Worm (Caenorhabditis elegans): Measurements from ENCODE around the gene C05C8.7.

Gene C05C8.7

DNA sequence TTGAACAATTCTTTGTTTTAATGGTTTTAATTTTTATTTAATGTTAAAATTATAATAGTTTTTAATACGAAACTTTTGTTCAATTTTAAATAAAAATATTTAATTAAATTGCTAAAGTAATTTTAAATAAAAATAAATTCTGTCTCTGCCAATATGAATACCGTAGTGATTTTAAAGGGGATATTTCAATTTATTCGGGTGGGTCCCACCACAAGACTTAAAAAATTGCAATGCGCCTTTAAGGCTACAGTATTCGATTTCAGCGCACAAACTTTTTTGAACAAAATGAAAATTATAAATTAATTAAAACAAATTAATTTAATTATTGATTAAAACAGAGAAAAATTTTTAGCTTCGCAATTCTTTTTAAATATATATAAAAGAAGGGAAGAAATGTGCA is 47.8 kb downstream of the C05C8.7 start (continued):
- TF ChIP-seq F52B5.7 (tag; optimal IDR thresholded peaks at IDR 0.05) (no peak), madf-6 (GFP tag; IDR thresholded peaks at IDR 0.05) (peak; percentile 93), Y79H2A.3 (GFP tag; conservative IDR thresholded peaks at IDR 0.05) (no peak), nfya-2 (GFP tag; IDR thresholded peaks at IDR 0.05) (no peak), cebp-2 (GFP tag; IDR thresholded peaks at IDR 0.05) (no peak), T07F8.4 (tag; optimal IDR thresholded peaks at IDR 0.05) (no peak), lsl-1 (GFP tag; optimal IDR thresholded peaks at IDR 0.05) (peak; percentile 97), die-1 (tag; optimal IDR thresholded peaks at IDR 0.05) (no peak), Y56A3A.18 (GFP tag; IDR thresholded peaks at IDR 0.05) (no peak), dpff-1 (tag; optimal IDR thresholded peaks at IDR 0.05) (no peak), ceh-91 (GFP tag; IDR thresholded peaks at IDR 0.05) (peak; percentile 51), ets-4 (GFP tag; optimal IDR thresholded peaks at IDR 0.05) (no peak), lin-54 (GFP tag; optimal IDR thresholded peaks at IDR 0.05) (peak; percentile 54), ceh-27 (GFP tag; optimal IDR thresholded peaks at IDR 0.05) (no peak), F33H1.4 (GFP tag; IDR thresholded peaks at IDR 0.05) (peak; percentile 93), akir-1 (GFP tag; optimal IDR thresholded peaks at IDR 0.05) (no peak), let-526 (GFP tag; IDR thresholded peaks at IDR 0.05) (no peak), cebp-1 (GFP tag; IDR thresholded peaks at IDR 0.05) (no peak), cebp-1 (tag; optimal IDR thresholded peaks at IDR 0.05) (no peak), hlh-12 (tag; optimal IDR thresholded peaks at IDR 0.05) (no peak), mel-28 (tag; optimal IDR thresholded peaks at IDR 0.05; ENCODE audit: borderline replicate concordance) (no peak), B0261.1 (tag; optimal IDR thresholded peaks at IDR 0.05) (no peak), madf-3 (GFP tag; IDR thresholded peaks at IDR 0.05) (peak; percentile 90), ztf-22 (GFP tag; optimal IDR thresholded peaks at IDR 0.05) (no peak), efl-1 (GFP tag; optimal IDR thresholded peaks at IDR 0.05) (peak; percentile 7), F37B4.10 (GFP tag; IDR thresholded peaks at IDR 0.05) (no peak), lin-40 (tag; optimal IDR thresholded peaks at IDR 0.05) (no peak), bed-1 (GFP tag; IDR thresholded peaks at IDR 0.05) (no peak), hsf-1 (GFP tag; IDR thresholded peaks at IDR 0.05) (0 out of 2 replicates have a peak, but pooled peaks have one; percentile 14), attf-6 (GFP tag; IDR thresholded peaks at IDR 0.05) (no peak), rpc-1 (optimal IDR thresholded peaks at IDR 0.05) (no peak), rpc-1 (tag; optimal IDR thresholded peaks at IDR 0.05) (no peak), F49E8.2 (tag; optimal IDR thresholded peaks at IDR 0.05; ENCODE audit: insufficient read depth) (no peak), dpl-1 (GFP tag; optimal IDR thresholded peaks at IDR 0.05) (no peak), xnd-1 (tag; optimal IDR thresholded peaks at IDR 0.05) (peak; percentile 89)

DNA sequence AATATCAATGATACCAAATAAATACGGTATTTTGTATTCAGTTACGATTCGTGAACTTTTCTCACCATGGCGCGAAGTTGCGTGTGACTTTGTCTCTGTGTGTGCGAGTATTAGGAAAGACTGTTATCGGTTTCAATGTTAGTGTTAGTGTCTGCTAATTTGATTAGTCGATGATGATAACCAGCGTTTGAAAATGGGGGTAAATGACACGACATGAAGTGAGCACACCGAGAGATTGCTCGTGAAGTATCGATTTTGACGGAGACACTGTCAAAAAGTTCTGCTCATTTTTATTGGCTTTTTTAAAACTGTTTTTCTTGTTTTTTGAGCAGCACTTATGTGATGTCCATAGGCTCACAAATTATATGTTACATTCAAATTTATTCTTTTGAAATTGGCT is 48.4 kb downstream of the C05C8.7 start:
- TF ChIP-seq F22D6.2 (tag; optimal IDR thresholded peaks at IDR 0.05) (no peak), snpc-3.4 (tag; optimal IDR thresholded peaks at IDR 0.05) (peak; percentile 6), lin-40 (tag; optimal IDR thresholded peaks at IDR 0.05) (peak; percentile 29), attf-5 (GFP tag; optimal IDR thresholded peaks at IDR 0.05) (peak; percentile 41), F33H1.4 (GFP tag; IDR thresholded peaks at IDR 0.05) (0 out of 2 replicates have a peak, but pooled peaks have one; percentile 21), pha-4 (tag; optimal IDR thresholded peaks at IDR 0.05) (peak; percentile 43), F57C9.4 (tag; optimal IDR thresholded peaks at IDR 0.05) (no peak), T26A5.8 (tag; optimal IDR thresholded peaks at IDR 0.05) (no peak), mel-28 (tag; optimal IDR thresholded peaks at IDR 0.05; ENCODE audit: borderline replicate concordance) (no peak), ccch-3 (GFP tag; optimal IDR thresholded peaks at IDR 0.05) (no peak), T07F8.4 (tag; optimal IDR thresholded peaks at IDR 0.05) (no peak), ceh-27 (GFP tag; optimal IDR thresholded peaks at IDR 0.05) (no peak), athp-1 (tag; optimal IDR thresholded peaks at IDR 0.05) (no peak), C06A6.2 (GFP tag; conservative IDR thresholded peaks at IDR 0.05) (no peak), C17E4.6 (GFP tag; IDR thresholded peaks at IDR 0.05) (no peak), ztf-6 (GFP tag; IDR thresholded peaks at IDR 0.05) (no peak), let-607 (tag; optimal IDR thresholded peaks at IDR 0.05) (peak; percentile 46 to 68), F52B5.7 (tag; optimal IDR thresholded peaks at IDR 0.05) (peak; percentile 43), snpc-1.1 (tag; optimal IDR thresholded peaks at IDR 0.05; ENCODE audit: insufficient read depth) (peak; percentile 13), tbx-9 (tag; optimal IDR thresholded peaks at IDR 0.05; ENCODE audit: borderline replicate concordance) (peak; percentile 78), B0035.1 (tag; optimal IDR thresholded peaks at IDR 0.05) (no peak)
